Fruit fly (Drosophila melanogaster) whole organism, embryonic: ENCODE results near the gene Sirt6.

Experiments used
- Abd-B ChIP-seq: fragments of 200-800 bp; sonication (Bioruptor generic); optimal IDR thresholded peaks from 2 replicates; lab custom pipeline; 2018; ENCODE audit warnings: missing biosample characterization, mild to moderate bottlenecking, missing genetic modification characterization, moderate library complexity
- Asciz ChIP-seq: fragments of 200-800 bp; sonication (Bioruptor generic); optimal IDR thresholded peaks from 2 replicates; lab custom pipeline; 2017; ENCODE audit warnings: missing biosample characterization, mild to moderate bottlenecking, missing genetic modification characterization, missing genetic modification reagents
- Atf6 ChIP-seq: fragments of 200-800 bp; sonication (Bioruptor generic); IDR thresholded peaks from 2 replicates; pipeline ENCODE4 v1.3.6; 2022; ENCODE audit warnings: missing biosample characterization, missing genetic modification characterization
- Bgb ChIP-seq: fragments of 200-800 bp; sonication (Bioruptor generic); IDR thresholded peaks from 2 replicates; pipeline ENCODE4 v1.3.6; 2022; ENCODE audit warnings: missing biosample characterization, missing genetic modification characterization; ENCODE audit not compliant: partially characterized antibody
- CG12769 ChIP-seq: fragments of 200-800 bp; sonication (Bioruptor generic); optimal IDR thresholded peaks from 2 replicates; lab custom pipeline; 2019; ENCODE audit warnings: missing biosample characterization, mild to moderate bottlenecking, missing genetic modification characterization, moderate library complexity
- CG13287 ChIP-seq: fragments of 200-800 bp; sonication (Bioruptor generic); IDR thresholded peaks from 2 replicates; pipeline ENCODE4 v1.3.6; 2022; ENCODE audit warnings: missing biosample characterization, missing genetic modification characterization; ENCODE audit not compliant: partially characterized antibody
- CG14965 ChIP-seq: fragments of 200-800 bp; sonication (Bioruptor generic); optimal IDR thresholded peaks from 2 replicates; lab custom pipeline; 2016; ENCODE audit warnings: missing biosample characterization, missing genetic modification characterization, borderline replicate concordance
- CG1603 ChIP-seq: fragments of 200-800 bp; sonication (Bioruptor generic); optimal IDR thresholded peaks from 2 replicates; lab custom pipeline; 2019; ENCODE audit warnings: missing biosample characterization, mild to moderate bottlenecking, missing genetic modification characterization, moderate library complexity
- CG3726 ChIP-seq: fragments of 200-800 bp; sonication (Bioruptor generic); IDR thresholded peaks from 3 replicates; pipeline ENCODE4, ENCODE4 v1.3.6; 2022; ENCODE audit warnings: missing biosample characterization, missing genetic modification characterization
- CG6254 ChIP-seq: fragments of 200-800 bp; sonication (Bioruptor generic); optimal IDR thresholded peaks from 3 replicates; lab custom pipeline; 2017; ENCODE audit warnings: mild to moderate bottlenecking, missing biosample characterization, missing genetic modification reagents, missing genetic modification characterization
- Deaf1 ChIP-seq: fragments of 200-800 bp; optimal IDR thresholded peaks from 3 replicates; lab custom pipeline; 2019; ENCODE audit warnings: missing biosample characterization, mild to moderate bottlenecking, missing genetic modification characterization, moderate library complexity
- Jarid2 ChIP-seq: fragments of 200-800 bp; sonication (Bioruptor generic); optimal IDR thresholded peaks from 3 replicates; lab custom pipeline; 2017; ENCODE audit warnings: mild to moderate bottlenecking, missing biosample characterization, missing genetic modification reagents, missing genetic modification characterization
- Med ChIP-seq: fragments of 200-800 bp; sonication (Bioruptor generic); peaks from one replicate; lab custom pipeline; 2016; ENCODE audit warnings: missing biosample characterization, missing genetic modification characterization, mild to moderate bottlenecking, inconsistent platforms, moderate library complexity
- NC2α ChIP-seq: fragments of 200-800 bp; sonication (Bioruptor generic); optimal IDR thresholded peaks from 2 replicates; lab custom pipeline; 2016; ENCODE audit warnings: missing biosample characterization, missing genetic modification characterization
- amos ChIP-seq: fragments of 200-800 bp; sonication (Bioruptor generic); IDR thresholded peaks from 2 replicates; pipeline ENCODE4 v1.3.6; 2022; ENCODE audit warnings: missing biosample characterization, missing genetic modification characterization; ENCODE audit not compliant: partially characterized antibody
- bbx ChIP-seq: fragments of 200-800 bp; sonication (Bioruptor generic); IDR thresholded peaks from 2 replicates; pipeline ENCODE4 v1.3.6; 2022; ENCODE audit warnings: missing biosample characterization, missing genetic modification characterization; ENCODE audit not compliant: partially characterized antibody
- chinmo ChIP-seq: fragments of 200-800 bp; sonication (Bioruptor generic); IDR thresholded peaks from 4 replicates; pipeline ENCODE4 v1.3.6; 2022; ENCODE audit warnings: missing biosample characterization, missing genetic modification characterization; ENCODE audit not compliant: partially characterized antibody
- gce ChIP-seq: fragments of 200-800 bp; sonication (Bioruptor generic); IDR thresholded peaks from 3 replicates; pipeline ENCODE4 v1.3.6; 2022; ENCODE audit warnings: missing biosample characterization, missing genetic modification characterization
- lov ChIP-seq, 2 experiments: fragments of 200-800 bp in 1 of 2; fragments of >200 bp in 1 of 2; sonication (Bioruptor generic) in 1 of 2; IDR thresholded peaks in 1 of 2; optimal IDR thresholded peaks in 1 of 2; 2 replicates in 1 of 2; 3 replicates in 1 of 2; pipeline versions ENCODE4 v1.3.6 to Lab custom; 2017 to 2022; ENCODE audit warnings: missing biosample characterization in 1 of 2, missing genetic modification characterization in 1 of 2
- onecut ChIP-seq: fragments of 200-800 bp; sonication (Bioruptor generic); IDR thresholded peaks from 2 replicates; pipeline ENCODE4 v1.3.6; 2022; ENCODE audit warnings: missing biosample characterization, missing genetic modification characterization
- scrt ChIP-seq: fragments of 200-800 bp; sonication (Bioruptor generic); optimal IDR thresholded peaks from 2 replicates; lab custom pipeline; 2018; ENCODE audit warnings: missing biosample characterization, mild to moderate bottlenecking, missing genetic modification characterization, moderate library complexity
- z ChIP-seq: fragments of 200-800 bp; sonication (Bioruptor generic); IDR thresholded peaks from 3 replicates; pipeline ENCODE4 v1.3.6; 2022; ENCODE audit warnings: missing biosample characterization, missing genetic modification characterization
- zen2 ChIP-seq: fragments of 200-800 bp; sonication (Bioruptor generic); IDR thresholded peaks from 3 replicates; pipeline ENCODE4 v1.3.6; 2022; ENCODE audit warnings: missing biosample characterization, missing genetic modification characterization; ENCODE audit not compliant: partially characterized antibody

Sirt6 gene

dm6 chr3R:10212799-10213198, 48.9 kb downstream of the Sirt6 start, which contains the start of gene Timp:
Gene Timp (minus strand): TSS chr3R:10213007.
- no peak for TF ChIP-seq lov (optimal IDR thresholded peaks at IDR 0.05; lab: Kevin White, UChicago)
- TF ChIP-seq lov (GFP tag; IDR thresholded peaks at IDR 0.05; lab: Robert Waterston, UW) = 0 out of 3 replicates have a peak, but pooled peaks have one; percentile 43
- no peak for TF ChIP-seq CG14965
- peak; percentile 46 for TF ChIP-seq Bgb (GFP tag; lab: Robert Waterston, UW)
- TF ChIP-seq Abd-B = no peak
- TF ChIP-seq Atf6 (GFP tag; lab: Robert Waterston, UW) = 0 out of 2 replicates have a peak, but pooled peaks have one; percentile 7
- TF ChIP-seq CG6254 (GFP tag; lab: Kevin White, UChicago) = no peak
- peak; percentile 66 for TF ChIP-seq Jarid2 (GFP tag; lab: Kevin White, UChicago)
- peak; percentile 4 for TF ChIP-seq CG12769 (tag; lab: Kevin White, UChicago)
- peak; percentile 61 for TF ChIP-seq Med (GFP tag; lab: Kevin White, UChicago)
- peak; percentile 97 for TF ChIP-seq Deaf1 (tag; lab: Kevin White, UChicago)
- TF ChIP-seq CG3726 (GFP tag; lab: Robert Waterston, UW) = no peak
- TF ChIP-seq CG1603 (tag; lab: Kevin White, UChicago) = no peak
- peak; percentile 62 for TF ChIP-seq onecut (GFP tag; lab: Robert Waterston, UW)
- TF ChIP-seq CG13287 = peak; percentile 9; the same call in 1 of the 2 replicates
- no peak for TF ChIP-seq scrt (GFP tag; lab: Kevin White, UChicago)
- TF ChIP-seq bbx (GFP tag; lab: Robert Waterston, UW) = peak; percentile 49; the same call in 1 of the 2 replicates
- TF ChIP-seq z = peak; percentile 97
- TF ChIP-seq gce (GFP tag; lab: Robert Waterston, UW) = no peak
- TF ChIP-seq zen2 (GFP tag; lab: Robert Waterston, UW) = peak; percentile 25; the same call in 1 of the 3 replicates
- peak; percentile 33; the same call in 1 of the 4 replicates for TF ChIP-seq chinmo
- TF ChIP-seq amos (GFP tag; lab: Robert Waterston, UW) = peak; percentile 38; the same call in 1 of the 2 replicates

dm6 chr3R:10206740-10207139, 54.9 kb downstream of the Sirt6 start:
- TF ChIP-seq Asciz (GFP tag; lab: Kevin White, UChicago) (peak; percentile 16), NC2α (no peak)
